Fruit fly (Drosophila melanogaster) whole organism, embryonic: Measurements from ENCODE around the gene mRpL19.

Experiments used
- Atf-2 ChIP-seq: fragments of 200-800 bp; sonication (Bioruptor generic); optimal IDR thresholded peaks from 2 replicates; lab custom pipeline; 2016; ENCODE audit warnings: missing biosample characterization, missing genetic modification characterization
- CG10543 ChIP-seq: fragments of 200-800 bp; sonication (Bioruptor generic); optimal IDR thresholded peaks from 3 replicates; lab custom pipeline; 2017; ENCODE audit warnings: missing biosample characterization, mild to moderate bottlenecking, missing genetic modification characterization, moderate library complexity
- CG11456 ChIP-seq: fragments of 200-800 bp; sonication (Bioruptor generic); IDR thresholded peaks from 3 replicates; pipeline ENCODE4 v1.3.6; 2022; ENCODE audit warnings: missing biosample characterization, missing genetic modification characterization
- CG11695 ChIP-seq: fragments of 200-800 bp; sonication (Bioruptor generic); IDR thresholded peaks from 3 replicates; pipeline ENCODE4 v1.3.6; 2022; ENCODE audit warnings: missing biosample characterization, missing genetic modification characterization
- CG15479 ChIP-seq: fragments of 200-800 bp; sonication (Bioruptor generic); optimal IDR thresholded peaks from 3 replicates; lab custom pipeline; 2019; ENCODE audit warnings: missing biosample characterization, mild to moderate bottlenecking, missing genetic modification characterization, moderate library complexity
- CG17385 ChIP-seq: fragments of 200-800 bp; sonication (Bioruptor generic); optimal IDR thresholded peaks from 3 replicates; lab custom pipeline; 2018; ENCODE audit warnings: missing biosample characterization, mild to moderate bottlenecking, missing genetic modification characterization
- CG17912 ChIP-seq: fragments of 200-800 bp; sonication (Bioruptor generic); optimal IDR thresholded peaks from 2 replicates; lab custom pipeline; 2018; ENCODE audit warnings: missing biosample characterization, mild to moderate bottlenecking, missing genetic modification characterization
- CG18599 ChIP-seq: fragments of 200-800 bp; sonication (Bioruptor generic); optimal IDR thresholded peaks from 3 replicates; lab custom pipeline; 2017; ENCODE audit warnings: missing biosample characterization, missing genetic modification characterization, mild to moderate bottlenecking, moderate library complexity, missing genetic modification reagents
- CG18764 ChIP-seq: fragments of 200-800 bp; sonication (Bioruptor generic); optimal IDR thresholded peaks from 3 replicates; lab custom pipeline; 2016; ENCODE audit warnings: missing biosample characterization, missing genetic modification characterization
- CG2202 ChIP-seq: fragments of 200-800 bp; sonication (Bioruptor generic); optimal IDR thresholded peaks from 2 replicates; lab custom pipeline; 2018; ENCODE audit warnings: missing biosample characterization, mild to moderate bottlenecking, missing genetic modification characterization
- CG3281 ChIP-seq: fragments of 200-800 bp; sonication (Bioruptor generic); optimal IDR thresholded peaks from 3 replicates; lab custom pipeline; 2017; ENCODE audit warnings: missing biosample characterization, mild to moderate bottlenecking, missing genetic modification characterization
- CG4707 ChIP-seq: fragments of 200-800 bp; sonication (Bioruptor generic); optimal IDR thresholded peaks from 2 replicates; lab custom pipeline; 2018; ENCODE audit warnings: missing biosample characterization, mild to moderate bottlenecking, missing genetic modification characterization, moderate library complexity
- CG6175 ChIP-seq: fragments of 200-800 bp; sonication (Bioruptor generic); IDR thresholded peaks from 3 replicates; pipeline ENCODE4 v1.3.6; 2022; ENCODE audit warnings: missing biosample characterization, missing genetic modification characterization
- CG7271 ChIP-seq: fragments of 200-800 bp; sonication (Bioruptor generic); optimal IDR thresholded peaks from 2 replicates; lab custom pipeline; 2018; ENCODE audit warnings: missing biosample characterization, mild to moderate bottlenecking, missing genetic modification characterization, moderate library complexity
- CG7357 ChIP-seq: fragments of 200-800 bp; sonication (Bioruptor generic); IDR thresholded peaks from 3 replicates; pipeline ENCODE4 v1.3.6; 2022; ENCODE audit warnings: missing biosample characterization, missing genetic modification characterization
- CG7556 ChIP-seq: fragments of 200-800 bp; sonication (Bioruptor generic); optimal IDR thresholded peaks from 2 replicates; lab custom pipeline; 2017; ENCODE audit warnings: missing biosample characterization, mild to moderate bottlenecking, missing genetic modification characterization
- CG7786 ChIP-seq: fragments of 200-800 bp; sonication (Bioruptor generic); optimal IDR thresholded peaks from 2 replicates; lab custom pipeline; 2016; ENCODE audit warnings: missing biosample characterization, missing genetic modification characterization
- CG8944 ChIP-seq: fragments of 200-800 bp; sonication (Bioruptor generic); optimal IDR thresholded peaks from 3 replicates; lab custom pipeline; 2016; ENCODE audit warnings: missing biosample characterization, missing genetic modification characterization
- CrebB ChIP-seq: fragments of 200-800 bp; sonication (Bioruptor generic); optimal IDR thresholded peaks from 3 replicates; lab custom pipeline; 2018; ENCODE audit warnings: missing biosample characterization, mild to moderate bottlenecking, missing genetic modification characterization
- Dbx ChIP-seq: fragments of 200-800 bp; sonication (Bioruptor generic); IDR thresholded peaks from 3 replicates; pipeline ENCODE4 v1.3.6; 2022; ENCODE audit warnings: missing biosample characterization, missing genetic modification characterization
- Ets97D ChIP-seq: fragments of 200-800 bp; sonication (Bioruptor generic); optimal IDR thresholded peaks from 3 replicates; lab custom pipeline; 2016; ENCODE audit warnings: missing biosample characterization, missing genetic modification characterization
- Hmr ChIP-seq: fragments of 200-800 bp; sonication (Bioruptor generic); optimal IDR thresholded peaks from 3 replicates; lab custom pipeline; 2017; ENCODE audit warnings: mild to moderate bottlenecking, missing biosample characterization, missing genetic modification reagents, missing genetic modification characterization
- Hr3 ChIP-seq: fragments of 200-800 bp; sonication (Bioruptor generic); optimal IDR thresholded peaks from 3 replicates; lab custom pipeline; 2016; ENCODE audit warnings: missing biosample characterization, missing genetic modification characterization
- MTF-1 ChIP-seq: fragments of 200-800 bp; sonication (Bioruptor generic); optimal IDR thresholded peaks from 2 replicates; lab custom pipeline; 2018; ENCODE audit warnings: missing biosample characterization, mild to moderate bottlenecking, missing genetic modification characterization, borderline replicate concordance
- Max ChIP-seq: fragments of 200-800 bp; sonication (Bioruptor generic); optimal IDR thresholded peaks from 2 replicates; lab custom pipeline; 2016; ENCODE audit warnings: missing biosample characterization, mild to moderate bottlenecking, missing genetic modification characterization
- Nf-YB ChIP-seq: fragments of 200-800 bp; sonication (Bioruptor generic); optimal IDR thresholded peaks from 3 replicates; lab custom pipeline; 2019; ENCODE audit warnings: missing biosample characterization, mild to moderate bottlenecking, missing genetic modification characterization, moderate library complexity
- Six4 ChIP-seq: fragments of 200-800 bp; sonication (Bioruptor generic); optimal IDR thresholded peaks from 2 replicates; lab custom pipeline; 2016; ENCODE audit warnings: missing biosample characterization, missing genetic modification characterization
- Sry-δ ChIP-seq: fragments of 200-800 bp; sonication (Bioruptor generic); optimal IDR thresholded peaks from 2 replicates; lab custom pipeline; 2016; ENCODE audit warnings: missing biosample characterization, missing genetic modification characterization
- Usf ChIP-seq: fragments of 200-800 bp; sonication (Bioruptor generic); optimal IDR thresholded peaks from 2 replicates; lab custom pipeline; 2017; ENCODE audit warnings: missing genotype, missing biosample characterization, missing genetic modification characterization
- ab ChIP-seq: fragments of 200-800 bp; sonication (Bioruptor generic); optimal IDR thresholded peaks from 2 replicates; lab custom pipeline; 2016; ENCODE audit warnings: missing biosample characterization, missing genetic modification characterization
- al ChIP-seq: fragments of 200-800 bp; sonication (Bioruptor generic); IDR thresholded peaks from 2 replicates; pipeline ENCODE4 v1.3.6; 2022; ENCODE audit warnings: missing biosample characterization, missing genetic modification characterization
- az2 ChIP-seq: fragments of 200-800 bp; sonication (Bioruptor generic); optimal IDR thresholded peaks from 3 replicates; lab custom pipeline; 2016; ENCODE audit warnings: missing biosample characterization, missing genetic modification characterization
- cas ChIP-seq: fragments of 200-800 bp; sonication (Bioruptor generic); IDR thresholded peaks from 2 replicates; pipeline ENCODE4 v1.3.6; 2022; ENCODE audit warnings: missing biosample characterization, missing genetic modification characterization
- chm ChIP-seq: fragments of 200-800 bp; sonication (Bioruptor generic); IDR thresholded peaks from 2 replicates; pipeline ENCODE4 v1.3.6; 2022; ENCODE audit warnings: missing biosample characterization, missing genetic modification characterization
- dan ChIP-seq: fragments of 200-800 bp; sonication (Bioruptor generic); IDR thresholded peaks from 2 replicates; pipeline ENCODE4 v1.3.6; 2022; ENCODE audit warnings: missing biosample characterization, missing genetic modification characterization
- dm ChIP-seq: fragments of 200-800 bp; sonication (Bioruptor generic); optimal IDR thresholded peaks from 3 replicates; lab custom pipeline; 2016; ENCODE audit warnings: missing biosample characterization, missing genetic modification characterization
- fu2 ChIP-seq: fragments of 200-800 bp; sonication (Bioruptor generic); optimal IDR thresholded peaks from 2 replicates; lab custom pipeline; 2016; ENCODE audit warnings: missing biosample characterization, missing genetic modification characterization
- hkb ChIP-seq, 2 experiments: fragments of 200-800 bp in 1 of 2; fragments of >200 bp in 1 of 2; sonication (Bioruptor generic) in 1 of 2; IDR thresholded peaks in 1 of 2; optimal IDR thresholded peaks in 1 of 2; 2 replicates each; pipeline versions ENCODE4 v1.3.6 to Lab custom; 2017 to 2022; ENCODE audit warnings: missing biosample characterization in 1 of 2, missing genetic modification characterization in 1 of 2
- kah ChIP-seq: fragments of 200-800 bp; sonication (Bioruptor generic); optimal IDR thresholded peaks from 2 replicates; lab custom pipeline; 2018; ENCODE audit warnings: missing biosample characterization, mild to moderate bottlenecking, missing genetic modification characterization
- kni ChIP-seq: fragments of 200-800 bp; sonication (Bioruptor generic); optimal IDR thresholded peaks from 3 replicates; lab custom pipeline; 2017; ENCODE audit warnings: mild to moderate bottlenecking, missing biosample characterization, missing genetic modification reagents, missing genetic modification characterization
- org-1 ChIP-seq: fragments of 200-800 bp; sonication (Bioruptor generic); optimal IDR thresholded peaks from 2 replicates; lab custom pipeline; 2017; ENCODE audit warnings: missing biosample characterization, missing genetic modification characterization
- pfk ChIP-seq: fragments of 200-800 bp; sonication (Bioruptor generic); optimal IDR thresholded peaks from 2 replicates; lab custom pipeline; 2018; ENCODE audit warnings: missing biosample characterization, mild to moderate bottlenecking, missing genetic modification characterization, moderate library complexity
- salm ChIP-seq: fragments of 200-800 bp; sonication (Bioruptor generic); optimal IDR thresholded peaks from 2 replicates; lab custom pipeline; 2018; ENCODE audit warnings: missing biosample characterization, mild to moderate bottlenecking, missing genetic modification characterization
- sima ChIP-seq: fragments of 200-800 bp; sonication (Bioruptor generic); optimal IDR thresholded peaks from 2 replicates; lab custom pipeline; 2016; ENCODE audit warnings: missing biosample characterization, missing genetic modification characterization
- slbo ChIP-seq: fragments of 200-800 bp; sonication (Bioruptor generic); IDR thresholded peaks from 2 replicates; pipeline ENCODE4 v1.3.6; 2022; ENCODE audit warnings: missing biosample characterization, missing genetic modification characterization
- stwl ChIP-seq: fragments of 200-800 bp; sonication (Bioruptor generic); optimal IDR thresholded peaks from 3 replicates; lab custom pipeline; 2018; ENCODE audit warnings: missing biosample characterization, mild to moderate bottlenecking, missing genetic modification characterization, moderate library complexity
- sug ChIP-seq: fragments of 200-800 bp; optimal IDR thresholded peaks from 2 replicates; lab custom pipeline; 2019; ENCODE audit warnings: missing biosample characterization, mild to moderate bottlenecking, missing genetic modification characterization, moderate library complexity
- tgo ChIP-seq: fragments of 200-800 bp; sonication (Bioruptor generic); IDR thresholded peaks from 3 replicates; pipeline ENCODE4 v1.3.6; 2022; ENCODE audit warnings: missing biosample characterization, missing genetic modification characterization
- unc-4 ChIP-seq: fragments of 200-800 bp; sonication (Bioruptor generic); IDR thresholded peaks from 2 replicates; pipeline ENCODE4 v1.3.6; 2022; ENCODE audit warnings: missing biosample characterization, missing genetic modification characterization; ENCODE audit not compliant: partially characterized antibody
- zen ChIP-seq: fragments of 200-800 bp; sonication (Bioruptor generic); optimal IDR thresholded peaks from 3 replicates; lab custom pipeline; 2018; ENCODE audit warnings: missing biosample characterization, mild to moderate bottlenecking, missing genetic modification characterization, moderate library complexity
- zf30C ChIP-seq: fragments of 200-800 bp; sonication (Bioruptor generic); optimal IDR thresholded peaks from 3 replicates; lab custom pipeline; 2018; ENCODE audit warnings: missing biosample characterization, mild to moderate bottlenecking, missing genetic modification characterization

The mRpL19 gene

dm6 chr3R:8676560-8677000 lies 2.7 kb downstream of the mRpL19 start, which contains the start of the genes Unc50, CG11755 and CG8043 (continued):
- TF ChIP-seq CG17385 (GFP tag; lab: Kevin White, UChicago) (peak; percentile 71), Dbx (peak; percentile 90), zen (tag; lab: Kevin White, UChicago) (peak; percentile 83), Sry-δ (GFP tag; lab: Kevin White, UChicago) (peak; percentile 90), Hr3 (GFP tag; lab: Kevin White, UChicago) (peak; percentile 78), dan (GFP tag; lab: Robert Waterston, UW) (no peak), CG7357 (GFP tag; lab: Robert Waterston, UW) (peak; percentile 45; the same call in 1 of the 3 replicates), org-1 (GFP tag; lab: Kevin White, UChicago) (no peak), cas (GFP tag; lab: Robert Waterston, UW) (peak; percentile 76), kah (GFP tag; lab: Kevin White, UChicago) (no peak), MTF-1 (no peak), CG8944 (GFP tag; lab: Kevin White, UChicago) (peak; percentile 51), CG10543 (GFP tag; lab: Kevin White, UChicago) (peak; percentile 78), CG18599 (GFP tag; lab: Kevin White, UChicago) (no peak), Nf-YB (GFP tag; lab: Kevin White, UChicago) (peak; percentile 62), CG7556 (GFP tag; lab: Kevin White, UChicago) (peak; percentile 74), slbo (GFP tag; lab: Robert Waterston, UW) (peak; percentile 83), fu2 (GFP tag; lab: Kevin White, UChicago) (peak; percentile 44), sug (tag; lab: Kevin White, UChicago) (peak; percentile 88), dm (no peak), Ets97D (GFP tag; lab: Kevin White, UChicago) (peak; percentile 74), al (GFP tag; lab: Robert Waterston, UW) (peak; percentile 81), CG2202 (tag; lab: Kevin White, UChicago) (peak; percentile 32), ab (GFP tag; lab: Kevin White, UChicago) (no peak), CG4707 (peak; percentile 1), CG18764 (GFP tag; lab: Kevin White, UChicago) (peak; percentile 55), hkb (optimal IDR thresholded peaks at IDR 0.05; lab: Kevin White, UChicago) (peak; percentile 86), hkb (GFP tag; IDR thresholded peaks at IDR 0.05; lab: Robert Waterston, UW) (peak; percentile 72), CG6175 (GFP tag; lab: Robert Waterston, UW) (no peak), Atf-2 (GFP tag; lab: Kevin White, UChicago) (peak; percentile 53), CG15479 (GFP tag; lab: Kevin White, UChicago) (no peak), zf30C (no peak), unc-4 (GFP tag; lab: Robert Waterston, UW) (peak; percentile 98), stwl (tag; lab: Kevin White, UChicago) (no peak), Six4 (GFP tag; lab: Kevin White, UChicago) (peak; percentile 57), salm (tag; lab: Kevin White, UChicago) (no peak), sima (GFP tag; lab: Kevin White, UChicago) (no peak), az2 (GFP tag; lab: Kevin White, UChicago) (peak; percentile 79), kni (GFP tag; lab: Kevin White, UChicago) (peak; percentile 52), CG17912 (no peak), CrebB (tag; lab: Kevin White, UChicago) (peak; percentile 64), CG7271 (tag; lab: Kevin White, UChicago) (peak; percentile 30), pfk (GFP tag; lab: Kevin White, UChicago) (no peak), tgo (GFP tag; lab: Robert Waterston, UW) (peak; percentile 76), CG3281 (GFP tag; lab: Kevin White, UChicago) (peak; percentile 71), CG11695 (peak; percentile 77; the same call in 2 of the 3 replicates), Hmr (peak; percentile 84), Max (GFP tag; lab: Kevin White, UChicago) (peak; percentile 77), Usf (GFP tag; lab: Kevin White, UChicago) (peak; percentile 59), chm (no peak), CG7786 (peak; percentile 60), CG11456 (peak; percentile 81)
